Worm (Caenorhabditis elegans): ENCODE measurements around the gene F58B4.5.

- no peak for TF ChIP-seq Y22D7AL.16 (tag; optimal IDR thresholded peaks at IDR 0.05)
- TF ChIP-seq ceh-22 (tag; optimal IDR thresholded peaks at IDR 0.05), result no peak
- TF ChIP-seq ama-1 (optimal IDR thresholded peaks at IDR 0.05), result no peak
- no peak for TF ChIP-seq fax-1 (tag; optimal IDR thresholded peaks at IDR 0.05)
- no peak for TF ChIP-seq nhr-232 (tag; optimal IDR thresholded peaks at IDR 0.05)
- TF ChIP-seq hlh-30 (tag; optimal IDR thresholded peaks at IDR 0.05; ENCODE audit: insufficient read depth), result no peak
- TF ChIP-seq elt-2 (tag; optimal IDR thresholded peaks at IDR 0.05), result no peak
- TF ChIP-seq sdc-2 (tag; optimal IDR thresholded peaks at IDR 0.05), result no peak
- no peak for TF ChIP-seq C38D4.7 (GFP tag; optimal IDR thresholded peaks at IDR 0.05)
- no peak for TF ChIP-seq T23F11.4 (GFP tag; optimal IDR thresholded peaks at IDR 0.05)
- TF ChIP-seq pha-4 (tag; optimal IDR thresholded peaks at IDR 0.05), result no peak
- TF ChIP-seq ceh-6 (GFP tag; optimal IDR thresholded peaks at IDR 0.05), result no peak
- TF ChIP-seq hlh-15 (tag; optimal IDR thresholded peaks at IDR 0.05), result no peak
- no peak for TF ChIP-seq unc-55 (GFP tag; optimal IDR thresholded peaks at IDR 0.05)
These were observed 31.4 kb upstream of the F58B4.5 start, which contains the start of gene spp-16 for ce11 chrV:10901125-10901524.

Data from whole organism, late embryonic.